Fruit fly (Drosophila melanogaster): Measurements from ENCODE around the gene ssp6.
A peak's percentile ranks its signal among the peaks of the same experiment; 100 is the strongest.

The ssp6 gene

DNA sequence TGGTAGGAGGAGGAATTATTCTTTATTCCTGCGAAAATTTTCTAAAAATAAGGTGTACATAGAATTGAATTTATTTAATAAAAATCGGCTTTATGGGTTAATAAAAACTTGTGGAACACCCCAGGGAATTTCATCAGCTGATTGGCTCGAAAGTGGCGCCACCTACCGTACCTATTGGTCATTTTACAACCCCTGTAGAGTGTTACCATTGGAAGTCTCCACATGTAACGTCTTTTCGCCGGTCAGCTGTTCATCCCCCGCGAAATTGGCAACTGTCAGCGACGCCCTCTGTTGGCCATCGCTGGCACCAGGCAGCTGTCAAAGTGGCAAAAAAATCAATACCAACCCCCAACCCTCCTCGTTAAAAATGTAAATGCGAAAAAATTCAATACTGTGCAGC is 6.0 kb downstream of the ssp6 start, which contains the start of gene CG13293 (continued):
- TF ChIP-seq Ptx1 (GFP tag; IDR thresholded peaks at IDR 0.05) (no peak), Ets97D (GFP tag; optimal IDR thresholded peaks at IDR 0.05) (peak; percentile 2), CG17186 (GFP tag; optimal IDR thresholded peaks at IDR 0.05) (no peak), ATbp (GFP tag; optimal IDR thresholded peaks at IDR 0.05) (no peak), CG13894 (tag; optimal IDR thresholded peaks at IDR 0.05) (no peak), HLH54F (GFP tag; optimal IDR thresholded peaks at IDR 0.05) (no peak), Jarid2 (GFP tag; optimal IDR thresholded peaks at IDR 0.05) (no peak), Eip74EF (GFP tag; optimal IDR thresholded peaks at IDR 0.05) (no peak), Fer1 (GFP tag; optimal IDR thresholded peaks at IDR 0.05) (peak; percentile 17), gfzf (GFP tag; optimal IDR thresholded peaks at IDR 0.05) (no peak), pfk (GFP tag; optimal IDR thresholded peaks at IDR 0.05) (no peak), az2 (GFP tag; optimal IDR thresholded peaks at IDR 0.05) (no peak), trem (tag; optimal IDR thresholded peaks at IDR 0.05) (peak; percentile 1), nom (GFP tag; optimal IDR thresholded peaks at IDR 0.05) (no peak), ssp (GFP tag; IDR thresholded peaks at IDR 0.05) (0 out of 2 replicates have a peak, but pooled peaks have one; percentile 9), CG34422 (GFP tag; IDR thresholded peaks at IDR 0.05) (no peak; the same call in 2 of the 3 replicates), wor (GFP tag; IDR thresholded peaks at IDR 0.05) (no peak), CG10979 (tag; optimal IDR thresholded peaks at IDR 0.05) (peak; percentile 16), onecut (GFP tag; IDR thresholded peaks at IDR 0.05) (peak; percentile 100), sc (optimal IDR thresholded peaks at IDR 0.05) (no peak), sc (GFP tag; optimal IDR thresholded peaks at IDR 0.05) (no peak), dan (GFP tag; IDR thresholded peaks at IDR 0.05) (no peak), CG17361 (GFP tag; IDR thresholded peaks at IDR 0.05) (no peak), fd96Cb (tag; optimal IDR thresholded peaks at IDR 0.05) (no peak), Neu2 (GFP tag; optimal IDR thresholded peaks at IDR 0.05; ENCODE audit: borderline replicate concordance) (no peak), CG6765 (GFP tag; optimal IDR thresholded peaks at IDR 0.05) (no peak), p53 (GFP tag; optimal IDR thresholded peaks at IDR 0.05) (no peak), CG13775 (GFP tag; optimal IDR thresholded peaks at IDR 0.05) (peak; percentile 18), sr (GFP tag; IDR thresholded peaks at IDR 0.05) (no peak), CG17829 (tag; optimal IDR thresholded peaks at IDR 0.05) (peak; percentile 5), slp2 (GFP tag; optimal IDR thresholded peaks at IDR 0.05) (no peak), CG8281 (tag; optimal IDR thresholded peaks at IDR 0.05) (no peak), Bteb2 (GFP tag; optimal IDR thresholded peaks at IDR 0.05) (no peak), gt (GFP tag; IDR thresholded peaks at IDR 0.05) (no peak), pan (optimal IDR thresholded peaks at IDR 0.05) (no peak), pan (GFP tag; optimal IDR thresholded peaks at IDR 0.05 in 1 of 2, IDR thresholded peaks at IDR 0.05 in 1 of 2) (peak in 1 of 2 experiments; percentile 38), CG6689 (GFP tag; IDR thresholded peaks at IDR 0.05) (no peak), CG13287 (GFP tag; IDR thresholded peaks at IDR 0.05; ENCODE audit: partially characterized antibody) (no peak), CG10462 (GFP tag; optimal IDR thresholded peaks at IDR 0.05) (no peak), zen (tag; optimal IDR thresholded peaks at IDR 0.05) (no peak), MTF-1 (GFP tag; optimal IDR thresholded peaks at IDR 0.05; ENCODE audit: borderline replicate concordance) (no peak), CG2129 (GFP tag; IDR thresholded peaks at IDR 0.05; ENCODE audit: partially characterized antibody) (no peak), stwl (tag; optimal IDR thresholded peaks at IDR 0.05) (peak; percentile 28), pita (GFP tag; optimal IDR thresholded peaks at IDR 0.05) (no peak), CG3847 (GFP tag; IDR thresholded peaks at IDR 0.05) (no peak), fd102C (GFP tag; optimal IDR thresholded peaks at IDR 0.05) (peak; percentile 35), schlank (tag; optimal IDR thresholded peaks at IDR 0.05) (no peak), ac (GFP tag; optimal IDR thresholded peaks at IDR 0.05) (no peak), Med (GFP tag) (peak; percentile 63), sd (tag; optimal IDR thresholded peaks at IDR 0.05) (no peak), maf-S (GFP tag; optimal IDR thresholded peaks at IDR 0.05) (no peak)

Measured in whole organism, embryonic.